Worm (Caenorhabditis elegans) whole organism, mixed stage, embryonic: ENCODE measurements around the gene rep-1.

Experiments used
- M03D4.4 ChIP-seq: sonication (generic microtip); optimal IDR thresholded peaks from 2 replicates; lab custom pipeline; 2017; ENCODE audit warnings: mild to moderate bottlenecking, missing genetic modification characterization, missing compliant biosample characterization
- bed-3 ChIP-seq: fragments of 200-800 bp; sonication (Bioruptor generic); optimal IDR thresholded peaks from 3 replicates; lab custom pipeline; 2018; ENCODE audit warnings: mild to moderate bottlenecking, missing genetic modification characterization, moderate library complexity, missing compliant biosample characterization
- blmp-1 ChIP-seq: fragments of 150-350 bp; optimal IDR thresholded peaks from 2 replicates; lab custom pipeline; 2014; ENCODE audit warnings: missing biosample characterization, missing genetic modification characterization
- ceh-39 ChIP-seq: fragments of 150-350 bp; optimal IDR thresholded peaks from 2 replicates; lab custom pipeline; 2014; ENCODE audit warnings: missing biosample characterization, missing genetic modification characterization
- ceh-43 ChIP-seq: fragments of 200-800 bp; sonication (Bioruptor generic); optimal IDR thresholded peaks from 2 replicates; lab custom pipeline; 2018; ENCODE audit warnings: mild to moderate bottlenecking, missing genetic modification characterization, moderate library complexity, missing compliant biosample characterization
- ceh-83 ChIP-seq: fragments of 200-800 bp; sonication (Bioruptor generic); optimal IDR thresholded peaks from 2 replicates; lab custom pipeline; 2018; ENCODE audit warnings: mild to moderate bottlenecking, missing genetic modification characterization, missing compliant biosample characterization
- ces-1 ChIP-seq: fragments of 150-350 bp; optimal IDR thresholded peaks from 2 replicates; lab custom pipeline; 2014; ENCODE audit warnings: missing biosample characterization, missing genetic modification reagents, missing genetic modification characterization
- cnd-1 ChIP-seq: fragments of 200-800 bp; sonication (Bioruptor generic); optimal IDR thresholded peaks from 2 replicates; lab custom pipeline; 2018; ENCODE audit warnings: mild to moderate bottlenecking, missing genetic modification characterization, missing compliant biosample characterization
- drap-1 ChIP-seq: fragments of 200-800 bp; sonication (Bioruptor generic); optimal IDR thresholded peaks from 3 replicates; lab custom pipeline; 2018; ENCODE audit warnings: mild to moderate bottlenecking, missing genetic modification characterization, missing compliant biosample characterization
- elt-1 ChIP-seq: sonication (generic microtip); optimal IDR thresholded peaks from 2 replicates; lab custom pipeline; 2017; ENCODE audit warnings: missing genetic modification characterization, mild to moderate bottlenecking, missing compliant biosample characterization, antibody characterized with exemption, moderate library complexity, borderline replicate concordance; ENCODE audit not compliant: insufficient read depth
- elt-3 ChIP-seq: fragments of 150-350 bp; optimal IDR thresholded peaks from 2 replicates; lab custom pipeline; 2014; ENCODE audit warnings: missing biosample characterization, missing genetic modification characterization
- flh-1 ChIP-seq: fragments of 200-800 bp; sonication (Bioruptor generic); optimal IDR thresholded peaks from 2 replicates; lab custom pipeline; 2018; ENCODE audit warnings: mild to moderate bottlenecking, missing genetic modification characterization, moderate library complexity, missing compliant biosample characterization
- ham-2 ChIP-seq: fragments of 200-800 bp; sonication (Bioruptor generic); optimal IDR thresholded peaks from 2 replicates; lab custom pipeline; 2018; ENCODE audit warnings: mild to moderate bottlenecking, missing genetic modification characterization, missing compliant biosample characterization
- hlh-1 ChIP-seq: fragments of 150-350 bp; optimal IDR thresholded peaks from 2 replicates; lab custom pipeline; 2014; ENCODE audit warnings: missing biosample characterization, missing genetic modification reagents, missing genetic modification characterization
- lin-13 ChIP-seq: fragments of 150-350 bp; optimal IDR thresholded peaks from 2 replicates; lab custom pipeline; 2014; ENCODE audit warnings: missing biosample characterization, missing genetic modification characterization
- lin-32 ChIP-seq: fragments of 200-800 bp; sonication (Bioruptor generic); optimal IDR thresholded peaks from 2 replicates; lab custom pipeline; 2018; ENCODE audit warnings: mild to moderate bottlenecking, missing genetic modification characterization, missing compliant biosample characterization
- lsy-2 ChIP-seq: fragments of 150-350 bp; optimal IDR thresholded peaks from 2 replicates; lab custom pipeline; 2014; ENCODE audit warnings: missing biosample characterization, missing genetic modification characterization
- mab-5 ChIP-seq: fragments of 150-350 bp; optimal IDR thresholded peaks from 2 replicates; lab custom pipeline; 2014; ENCODE audit warnings: missing biosample characterization, missing genetic modification characterization
- mep-1 ChIP-seq: fragments of 150-350 bp; optimal IDR thresholded peaks from 2 replicates; lab custom pipeline; 2017; ENCODE audit warnings: missing biosample characterization, missing genetic modification reagents, missing genetic modification characterization, inconsistent platforms
- mls-2 ChIP-seq: sonication (generic microtip); optimal IDR thresholded peaks from 2 replicates; lab custom pipeline; 2016; ENCODE audit warnings: mild to moderate bottlenecking, missing genetic modification characterization, moderate library complexity, missing compliant biosample characterization
- nhr-12 ChIP-seq: fragments of 150-350 bp; optimal IDR thresholded peaks from 2 replicates; lab custom pipeline; 2014; ENCODE audit warnings: missing biosample characterization, missing genetic modification characterization
- nhr-2 ChIP-seq: fragments of 150-350 bp; optimal IDR thresholded peaks from 2 replicates; lab custom pipeline; 2014; ENCODE audit warnings: missing biosample characterization, missing genetic modification characterization
- nhr-237 ChIP-seq: fragments of 150-350 bp; optimal IDR thresholded peaks from 2 replicates; lab custom pipeline; 2014; ENCODE audit warnings: missing biosample characterization, missing genetic modification characterization
- nhr-28 ChIP-seq: fragments of 150-350 bp; optimal IDR thresholded peaks from 2 replicates; lab custom pipeline; 2014; ENCODE audit warnings: missing biosample characterization, missing genetic modification characterization
- nhr-76 ChIP-seq: sonication (generic microtip); optimal IDR thresholded peaks from 2 replicates; lab custom pipeline; 2017; ENCODE audit warnings: missing biosample characterization, missing genetic modification characterization
- pha-4 ChIP-seq: fragments of 150-350 bp; optimal IDR thresholded peaks from 2 replicates; lab custom pipeline; 2018; ENCODE audit warnings: missing biosample characterization, missing genetic modification reagents, missing genetic modification characterization
- sem-2 ChIP-seq: fragments of 200-800 bp; sonication (Bioruptor generic); optimal IDR thresholded peaks from 2 replicates; lab custom pipeline; 2018; ENCODE audit warnings: mild to moderate bottlenecking, missing genetic modification characterization, missing compliant biosample characterization
- snpc-4 ChIP-seq: fragments of 150-350 bp; optimal IDR thresholded peaks from 2 replicates; lab custom pipeline; 2014; ENCODE audit warnings: missing biosample characterization, missing genetic modification characterization
- sptf-1 ChIP-seq: sonication (generic microtip); optimal IDR thresholded peaks from 2 replicates; lab custom pipeline; 2017; ENCODE audit warnings: mild to moderate bottlenecking, missing genetic modification characterization, moderate library complexity, missing compliant biosample characterization
- tbx-8 ChIP-seq: fragments of 200-800 bp; sonication (Bioruptor generic); optimal IDR thresholded peaks from 2 replicates; lab custom pipeline; 2018; ENCODE audit warnings: mild to moderate bottlenecking, missing genetic modification characterization, moderate library complexity, missing compliant biosample characterization
- unc-120 ChIP-seq: sonication (generic microtip); optimal IDR thresholded peaks from 2 replicates; lab custom pipeline; 2017; ENCODE audit warnings: missing genetic modification characterization, missing compliant biosample characterization; ENCODE audit not compliant: poor library complexity, severe bottlenecking
- unc-39 ChIP-seq: fragments of 150-350 bp; optimal IDR thresholded peaks from 2 replicates; lab custom pipeline; 2014; ENCODE audit warnings: missing biosample characterization, missing genetic modification characterization
- unc-62 ChIP-seq: fragments of 150-350 bp; optimal IDR thresholded peaks from 2 replicates; lab custom pipeline; 2014; ENCODE audit warnings: missing biosample characterization, missing genetic modification reagents, missing genetic modification characterization
- zip-8 ChIP-seq: fragments of 150-350 bp; optimal IDR thresholded peaks from 2 replicates; lab custom pipeline; 2014; ENCODE audit warnings: missing biosample characterization, missing genetic modification characterization
- ztf-11 ChIP-seq: fragments of 150-350 bp; optimal IDR thresholded peaks from 2 replicates; lab custom pipeline; 2014; ENCODE audit warnings: missing biosample characterization, missing genetic modification characterization

The rep-1 gene

ce11 chrIII:1618312-1618711, 48.2 kb downstream of the rep-1 start:
- TF ChIP-seq lin-13 (tag; lab: Kevin White, UChicago) (no peak), mab-5 (no peak), ces-1 (GFP tag; lab: Kevin White, UChicago) (no peak), sptf-1 (tag; lab: Kevin White, UChicago) (no peak), lin-32 (GFP tag; lab: Kevin White, UChicago) (no peak), blmp-1 (tag; lab: Kevin White, UChicago) (no peak), cnd-1 (tag; lab: Kevin White, UChicago) (no peak), elt-1 (tag; lab: Kevin White, UChicago) (no peak), unc-39 (no peak), ceh-39 (no peak), hlh-1 (tag; lab: Kevin White, UChicago) (no peak), zip-8 (tag; lab: Kevin White, UChicago) (no peak), M03D4.4 (tag; lab: Kevin White, UChicago) (no peak), sem-2 (GFP tag; lab: Kevin White, UChicago) (no peak)

- TF ChIP-seq lsy-2 (peak; percentile 94), unc-62 (GFP tag; lab: Kevin White, UChicago) (peak; percentile 49), lin-32 (GFP tag; lab: Kevin White, UChicago) (peak; percentile 13), unc-39 (peak; percentile 7), bed-3 (GFP tag; lab: Kevin White, UChicago) (peak; percentile 77), drap-1 (GFP tag; lab: Kevin White, UChicago) (peak; percentile 89), pha-4 (peak; percentile 91), lin-13 (tag; lab: Kevin White, UChicago) (peak; percentile 99), nhr-28 (tag; lab: Kevin White, UChicago) (no peak), ham-2 (peak; percentile 80), nhr-76 (tag; lab: Kevin White, UChicago) (peak; percentile 74), mab-5 (peak; percentile 88), ceh-39 (peak; percentile 88), flh-1 (GFP tag; lab: Kevin White, UChicago) (peak; percentile 30), sem-2 (GFP tag; lab: Kevin White, UChicago) (peak; percentile 65), sptf-1 (tag; lab: Kevin White, UChicago) (peak; percentile 96), nhr-2 (tag; lab: Kevin White, UChicago) (peak; percentile 61), nhr-12 (peak; percentile 81), tbx-8 (peak; percentile 80), unc-120 (tag; lab: Kevin White, UChicago) (peak; percentile 88), mep-1 (tag; lab: Kevin White, UChicago) (peak; percentile 97), zip-8 (tag; lab: Kevin White, UChicago) (no peak), elt-1 (tag; lab: Kevin White, UChicago) (peak; percentile 62), blmp-1 (tag; lab: Kevin White, UChicago) (peak; percentile 85), elt-3 (tag; lab: Kevin White, UChicago) (no peak), nhr-237 (peak; percentile 93), cnd-1 (tag; lab: Kevin White, UChicago) (peak; percentile 84), snpc-4 (no peak), ceh-43 (GFP tag; lab: Kevin White, UChicago) (peak; percentile 87), mls-2 (tag; lab: Kevin White, UChicago) (peak; percentile 92), ztf-11 (tag; lab: Kevin White, UChicago) (peak; percentile 90), hlh-1 (tag; lab: Kevin White, UChicago) (peak; percentile 63), ces-1 (GFP tag; lab: Kevin White, UChicago) (peak; percentile 90), M03D4.4 (tag; lab: Kevin White, UChicago) (peak; percentile 90), ceh-83 (GFP tag; lab: Kevin White, UChicago) (peak; percentile 84)
These were observed 48.8 kb downstream of the rep-1 start, which contains the start of gene Y22D7AL.10 for ce11 chrIII:1618915-1619314. Gene Y22D7AL.10, minus strand, starts transcription at chrIII:1618929.

ce11 chrIII:1619442-1619841, 49.3 kb downstream of the rep-1 start, which contains the start of gene hsp-60:
Gene hsp-60, plus strand, starts transcription at chrIII:1619742.
- TF ChIP-seq ceh-43 (GFP tag; lab: Kevin White, UChicago) (no peak), ham-2 (no peak), ceh-39 (no peak), ceh-83 (GFP tag; lab: Kevin White, UChicago) (no peak), nhr-76 (tag; lab: Kevin White, UChicago) (no peak), tbx-8 (no peak), nhr-12 (no peak), nhr-28 (tag; lab: Kevin White, UChicago) (no peak), nhr-237 (no peak), lsy-2 (no peak), lin-13 (tag; lab: Kevin White, UChicago) (no peak), ces-1 (GFP tag; lab: Kevin White, UChicago) (no peak), mab-5 (no peak), zip-8 (tag; lab: Kevin White, UChicago) (no peak), ztf-11 (tag; lab: Kevin White, UChicago) (no peak), mep-1 (tag; lab: Kevin White, UChicago) (no peak), unc-120 (tag; lab: Kevin White, UChicago) (no peak), bed-3 (GFP tag; lab: Kevin White, UChicago) (no peak), unc-62 (GFP tag; lab: Kevin White, UChicago) (no peak), hlh-1 (tag; lab: Kevin White, UChicago) (no peak)
